Worm (Caenorhabditis elegans) whole organism, young adult: ENCODE measurements around the gene ifd-1.

Experiments
- B0261.1 ChIP-seq: sonication (generic microtip); optimal IDR thresholded peaks from 2 replicates; lab custom pipeline; 2016; ENCODE audit warnings: mild to moderate bottlenecking, missing genetic modification characterization, moderate library complexity, missing compliant biosample characterization
- ceh-40 ChIP-seq: fragments of 200-800 bp; sonication (Bioruptor generic); IDR thresholded peaks from 2 replicates; pipeline ENCODE4 v1.3.6; 2022; ENCODE audit warnings: missing genetic modification characterization, missing compliant biosample characterization
- ets-4 ChIP-seq: fragments of 200-800 bp; sonication (Bioruptor generic); optimal IDR thresholded peaks from 2 replicates; lab custom pipeline; 2018; ENCODE audit warnings: mild to moderate bottlenecking, missing genetic modification characterization, missing compliant biosample characterization
- hlh-12 ChIP-seq: sonication (generic microtip); optimal IDR thresholded peaks from 2 replicates; lab custom pipeline; 2016; ENCODE audit warnings: missing genetic modification characterization, missing compliant biosample characterization
- nfya-2 ChIP-seq: fragments of 200-800 bp; sonication (Bioruptor generic); IDR thresholded peaks from 2 replicates; pipeline ENCODE4 v1.3.6; 2022; ENCODE audit warnings: missing genetic modification reagents, missing genetic modification characterization, missing compliant biosample characterization
- nhr-80 ChIP-seq: sonication (generic microtip); optimal IDR thresholded peaks from 2 replicates; lab custom pipeline; 2016; ENCODE audit warnings: missing genetic modification characterization, missing compliant biosample characterization
- snpc-4 ChIP-seq, 5 experiments: fragments of 150-350 bp in 1 of 5; sonication (generic microtip) in 4 of 5; optimal IDR thresholded peaks; 2 replicates each; lab custom pipeline; 2014 to 2018; ENCODE audit warnings: missing genetic modification characterization in 5 of 5, missing biosample characterization in 3 of 5, antibody characterized with exemption in 2 of 5, mild to moderate bottlenecking in 2 of 5, missing compliant biosample characterization in 2 of 5, missing genotype in 2 of 5, moderate library complexity in 2 of 5, missing genetic modification reagents in 1 of 5
- xnd-1 ChIP-seq: sonication (generic microtip); optimal IDR thresholded peaks from 2 replicates; lab custom pipeline; 2016; ENCODE audit warnings: missing genotype, missing genetic modification reagents, missing genetic modification characterization, missing compliant biosample characterization

- TF ChIP-seq xnd-1: no peak
- TF ChIP-seq hlh-12: no peak
- no peak for TF ChIP-seq ceh-40
- TF ChIP-seq nhr-80 (tag; lab: Kevin White, UChicago): no peak
- TF ChIP-seq nfya-2: no peak
- TF ChIP-seq B0261.1 (tag; lab: Kevin White, UChicago): no peak
- TF ChIP-seq ets-4 (GFP tag; lab: Kevin White, UChicago): no peak
- no peak for TF ChIP-seq snpc-4 (GFP tag; optimal IDR thresholded peaks at IDR 0.05; lab: Kevin White, UChicago)
- no peak for TF ChIP-seq snpc-4 (tag; optimal IDR thresholded peaks at IDR 0.05; lab: Kevin White, UChicago)
These were observed 40.0 kb downstream of the ifd-1 start, which contains the start of gene ZK721.3 for ce11 chrX:8784234-8784633.
